Worm (Caenorhabditis elegans) whole organism, L3 larva: ENCODE data around the gene F16B12.7.

ENCODE experiments used
- ama-1 ChIP-seq: fragments of 150-350 bp; optimal IDR thresholded peaks from 2 replicates; lab custom pipeline; 2018
- ceh-82 ChIP-seq: fragments of 150-350 bp; optimal IDR thresholded peaks from 2 replicates; lab custom pipeline; 2014; ENCODE audit warnings: missing biosample characterization, missing genetic modification characterization
- egl-27 ChIP-seq: sonication (generic microtip); optimal IDR thresholded peaks from 4 replicates; lab custom pipeline; 2017; ENCODE audit warnings: missing biosample characterization, missing genetic modification reagents, missing genetic modification characterization
- elt-3 ChIP-seq, 3 experiments: fragments of 150-350 bp in 1 of 3; sonication (generic microtip) in 2 of 3; optimal IDR thresholded peaks; 2 replicates in 2 of 3; 4 replicates in 1 of 3; lab custom pipeline; 2014 to 2017; ENCODE audit warnings: missing biosample characterization in 3 of 3, missing genetic modification characterization in 3 of 3
- fos-1 ChIP-seq: fragments of 150-350 bp; optimal IDR thresholded peaks from 2 replicates; lab custom pipeline; 2014; ENCODE audit warnings: missing biosample characterization, missing genetic modification characterization
- nhr-25 ChIP-seq: sonication (generic microtip); optimal IDR thresholded peaks from 2 replicates; lab custom pipeline; 2017; ENCODE audit warnings: missing biosample characterization, missing genetic modification characterization
- nhr-28 ChIP-seq: fragments of 150-350 bp; optimal IDR thresholded peaks from 2 replicates; lab custom pipeline; 2014; ENCODE audit warnings: missing biosample characterization, missing genetic modification characterization
- nhr-76 ChIP-seq: fragments of 150-350 bp; sonication (generic microtip); optimal IDR thresholded peaks from 5 replicates; lab custom pipeline; 2014; ENCODE audit warnings: missing biosample characterization, missing genetic modification characterization
- nhr-77 ChIP-seq: fragments of 150-350 bp; optimal IDR thresholded peaks from 2 replicates; lab custom pipeline; 2014; ENCODE audit warnings: missing biosample characterization, missing genetic modification characterization
- pha-4 ChIP-seq: fragments of 150-350 bp; optimal IDR thresholded peaks from 2 replicates; lab custom pipeline; 2014; ENCODE audit warnings: missing biosample characterization, missing genetic modification reagents, missing genetic modification characterization
- sea-2 ChIP-seq: fragments of 150-350 bp; sonication (generic microtip); optimal IDR thresholded peaks from 4 replicates; lab custom pipeline; 2014; ENCODE audit warnings: missing biosample characterization, missing genetic modification reagents, missing genetic modification characterization
- snpc-4 ChIP-seq: fragments of 150-350 bp; optimal IDR thresholded peaks from 2 replicates; lab custom pipeline; 2014; ENCODE audit warnings: missing biosample characterization, missing genetic modification characterization
- unc-62 ChIP-seq: fragments of 150-350 bp; sonication (generic microtip); optimal IDR thresholded peaks from 4 replicates; lab custom pipeline; 2014; ENCODE audit warnings: missing biosample characterization, missing genetic modification reagents, missing genetic modification characterization
- zag-1 ChIP-seq: fragments of 150-350 bp; optimal IDR thresholded peaks from 2 replicates; lab custom pipeline; 2014; ENCODE audit warnings: missing biosample characterization, missing genetic modification characterization

DNA sequence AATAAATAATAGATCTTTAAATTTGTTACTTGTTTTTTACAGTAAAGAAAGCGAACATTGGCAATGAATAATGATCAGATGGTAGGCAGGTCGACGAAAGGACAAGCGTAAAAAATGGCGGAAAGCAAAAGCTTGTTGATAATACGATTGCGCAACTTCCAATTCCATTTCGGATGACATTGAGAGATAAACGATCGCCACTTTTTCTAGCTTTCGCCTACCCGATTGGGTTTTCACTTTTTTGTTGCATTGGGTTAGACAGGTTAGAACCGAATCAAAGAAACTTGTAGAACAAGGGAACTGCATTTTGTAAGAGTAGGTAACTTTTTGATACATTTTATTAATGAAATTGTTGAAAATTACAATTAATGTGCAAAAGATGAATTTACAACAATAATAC is 38.8 kb upstream of the F16B12.7 start:
- no peak for TF ChIP-seq ceh-82
- no peak for TF ChIP-seq pha-4 (tag; lab: Kevin White, UChicago)
- peak; percentile 82 for TF ChIP-seq nhr-25 (tag; lab: Kevin White, UChicago)
- no peak for TF ChIP-seq nhr-76
- no peak for TF ChIP-seq zag-1
- TF ChIP-seq nhr-77 (tag; lab: Kevin White, UChicago): no peak
- TF ChIP-seq nhr-28 (tag; lab: Kevin White, UChicago): no peak
- no peak for TF ChIP-seq snpc-4
- TF ChIP-seq fos-1 (tag; lab: Kevin White, UChicago): no peak
- no peak for TF ChIP-seq ama-1 (lab: Kevin White, UChicago)
- no peak for TF ChIP-seq unc-62
- no peak for TF ChIP-seq sea-2 (GFP tag; lab: Kevin White, UChicago)
- no peak for TF ChIP-seq egl-27 (tag; lab: Kevin White, UChicago)
- no peak for TF ChIP-seq elt-3 (tag; optimal IDR thresholded peaks at IDR 0.05; lab: Kevin White, UChicago)
